Worm (Caenorhabditis elegans) whole organism, L1 larva: ENCODE measurements around the gene vmo-1.
"Not testable (repeated sequence)": the region's sequence is repeated elsewhere in the genome, so short reads cannot be mapped to it uniquely, and the experiment has no call there.

Experiments
- ama-1 ChIP-seq: fragments of 150-350 bp; optimal IDR thresholded peaks from 2 replicates; lab custom pipeline; 2014
- ceh-82 ChIP-seq, 3 experiments: fragments of 150-350 bp in 1 of 3; sonication (generic microtip) in 2 of 3; optimal IDR thresholded peaks; 2 replicates each; lab custom pipeline; 2014 to 2017; ENCODE audit warnings: missing biosample characterization in 3 of 3, missing genetic modification characterization in 3 of 3
- efl-1 ChIP-seq, 4 experiments: fragments of 150-350 bp; optimal IDR thresholded peaks in 3 of 4; peaks in 1 of 4; 1 replicate in 1 of 4; 2 replicates in 3 of 4; lab custom pipeline; 2014; ENCODE audit warnings: missing biosample characterization in 2 of 4, missing genetic modification characterization in 2 of 4, missing genetic modification reagents in 2 of 4
- fkh-4 ChIP-seq: sonication (generic microtip); optimal IDR thresholded peaks from 2 replicates; lab custom pipeline; 2016; ENCODE audit warnings: missing compliant biosample characterization, missing genetic modification characterization, borderline replicate concordance
- lin-35 ChIP-seq, 2 experiments: fragments of 150-350 bp; optimal IDR thresholded peaks; 2 replicates each; lab custom pipeline; 2014; ENCODE audit warnings: missing biosample characterization in 2 of 2, missing genetic modification characterization in 2 of 2, missing genetic modification reagents in 2 of 2
- nhr-237 ChIP-seq: fragments of 150-350 bp; optimal IDR thresholded peaks from 2 replicates; lab custom pipeline; 2014; ENCODE audit warnings: missing biosample characterization, missing genetic modification characterization
- nhr-28 ChIP-seq: fragments of 150-350 bp; optimal IDR thresholded peaks from 2 replicates; lab custom pipeline; 2014; ENCODE audit warnings: missing biosample characterization, missing genetic modification characterization
- pqm-1 ChIP-seq: sonication (generic microtip); optimal IDR thresholded peaks from 3 replicates; lab custom pipeline; 2017; ENCODE audit warnings: missing biosample characterization, missing genetic modification characterization
- sptf-1 ChIP-seq: fragments of 150-350 bp; optimal IDR thresholded peaks from 2 replicates; lab custom pipeline; 2014; ENCODE audit warnings: missing biosample characterization, missing genetic modification characterization
- unc-30 ChIP-seq: sonication (generic microtip); optimal IDR thresholded peaks from 2 replicates; lab custom pipeline; 2017; ENCODE audit warnings: missing biosample characterization, missing genetic modification characterization
- unc-86 ChIP-seq: sonication (generic microtip); optimal IDR thresholded peaks from 2 replicates; lab custom pipeline; 2016; ENCODE audit warnings: missing genetic modification characterization, missing compliant biosample characterization

ce11 chrV:20568995-20569394 is 16.1 kb upstream of the vmo-1 start, which contains the start of gene F26F2.4:
- not testable (repeated sequence) for TF ChIP-seq lin-35 (GFP tag; optimal IDR thresholded peaks at IDR 0.05; lab: Kevin White, UChicago); ama-1 (lab: Kevin White, UChicago); unc-30 (tag; lab: Kevin White, UChicago); efl-1 (optimal IDR thresholded peaks at IDR 0.05; lab: Kevin White, UChicago); efl-1 (GFP tag; optimal IDR thresholded peaks at IDR 0.05 in 1 of 2; lab: Kevin White, UChicago); nhr-28 (tag; lab: Kevin White, UChicago); ceh-82 (tag; optimal IDR thresholded peaks at IDR 0.05; lab: Kevin White, UChicago); sptf-1 (tag; lab: Kevin White, UChicago); nhr-237 (tag; lab: Kevin White, UChicago); pqm-1 (tag; lab: Kevin White, UChicago); fkh-4 (tag; lab: Kevin White, UChicago); unc-86 (tag; lab: Kevin White, UChicago)
